Worm (Caenorhabditis elegans) whole organism, mixed stage, embryonic: ENCODE measurements around the gene Y46G5A.8.

Experiments used
- M03D4.4 ChIP-seq: sonication (generic microtip); optimal IDR thresholded peaks from 2 replicates; lab custom pipeline; 2017; ENCODE audit warnings: mild to moderate bottlenecking, missing genetic modification characterization, missing compliant biosample characterization
- bed-3 ChIP-seq: fragments of 200-800 bp; sonication (Bioruptor generic); optimal IDR thresholded peaks from 3 replicates; lab custom pipeline; 2018; ENCODE audit warnings: mild to moderate bottlenecking, missing genetic modification characterization, moderate library complexity, missing compliant biosample characterization
- blmp-1 ChIP-seq: fragments of 150-350 bp; optimal IDR thresholded peaks from 2 replicates; lab custom pipeline; 2014; ENCODE audit warnings: missing biosample characterization, missing genetic modification characterization
- ceh-39 ChIP-seq: fragments of 150-350 bp; optimal IDR thresholded peaks from 2 replicates; lab custom pipeline; 2014; ENCODE audit warnings: missing biosample characterization, missing genetic modification characterization
- ceh-43 ChIP-seq: fragments of 200-800 bp; sonication (Bioruptor generic); optimal IDR thresholded peaks from 2 replicates; lab custom pipeline; 2018; ENCODE audit warnings: mild to moderate bottlenecking, missing genetic modification characterization, moderate library complexity, missing compliant biosample characterization
- ceh-83 ChIP-seq: fragments of 200-800 bp; sonication (Bioruptor generic); optimal IDR thresholded peaks from 2 replicates; lab custom pipeline; 2018; ENCODE audit warnings: mild to moderate bottlenecking, missing genetic modification characterization, missing compliant biosample characterization
- ces-1 ChIP-seq: fragments of 150-350 bp; optimal IDR thresholded peaks from 2 replicates; lab custom pipeline; 2014; ENCODE audit warnings: missing biosample characterization, missing genetic modification reagents, missing genetic modification characterization
- cnd-1 ChIP-seq: fragments of 200-800 bp; sonication (Bioruptor generic); optimal IDR thresholded peaks from 2 replicates; lab custom pipeline; 2018; ENCODE audit warnings: mild to moderate bottlenecking, missing genetic modification characterization, missing compliant biosample characterization
- drap-1 ChIP-seq: fragments of 200-800 bp; sonication (Bioruptor generic); optimal IDR thresholded peaks from 3 replicates; lab custom pipeline; 2018; ENCODE audit warnings: mild to moderate bottlenecking, missing genetic modification characterization, missing compliant biosample characterization
- elt-1 ChIP-seq: sonication (generic microtip); optimal IDR thresholded peaks from 2 replicates; lab custom pipeline; 2017; ENCODE audit warnings: missing genetic modification characterization, mild to moderate bottlenecking, missing compliant biosample characterization, antibody characterized with exemption, moderate library complexity, borderline replicate concordance; ENCODE audit not compliant: insufficient read depth
- flh-1 ChIP-seq: fragments of 200-800 bp; sonication (Bioruptor generic); optimal IDR thresholded peaks from 2 replicates; lab custom pipeline; 2018; ENCODE audit warnings: mild to moderate bottlenecking, missing genetic modification characterization, moderate library complexity, missing compliant biosample characterization
- ham-2 ChIP-seq: fragments of 200-800 bp; sonication (Bioruptor generic); optimal IDR thresholded peaks from 2 replicates; lab custom pipeline; 2018; ENCODE audit warnings: mild to moderate bottlenecking, missing genetic modification characterization, missing compliant biosample characterization
- hlh-1 ChIP-seq: fragments of 150-350 bp; optimal IDR thresholded peaks from 2 replicates; lab custom pipeline; 2014; ENCODE audit warnings: missing biosample characterization, missing genetic modification reagents, missing genetic modification characterization
- lin-13 ChIP-seq: fragments of 150-350 bp; optimal IDR thresholded peaks from 2 replicates; lab custom pipeline; 2014; ENCODE audit warnings: missing biosample characterization, missing genetic modification characterization
- lin-32 ChIP-seq: fragments of 200-800 bp; sonication (Bioruptor generic); optimal IDR thresholded peaks from 2 replicates; lab custom pipeline; 2018; ENCODE audit warnings: mild to moderate bottlenecking, missing genetic modification characterization, missing compliant biosample characterization
- lsy-2 ChIP-seq: fragments of 150-350 bp; optimal IDR thresholded peaks from 2 replicates; lab custom pipeline; 2014; ENCODE audit warnings: missing biosample characterization, missing genetic modification characterization
- mab-5 ChIP-seq: fragments of 150-350 bp; optimal IDR thresholded peaks from 2 replicates; lab custom pipeline; 2014; ENCODE audit warnings: missing biosample characterization, missing genetic modification characterization
- mep-1 ChIP-seq: fragments of 150-350 bp; optimal IDR thresholded peaks from 2 replicates; lab custom pipeline; 2017; ENCODE audit warnings: missing biosample characterization, missing genetic modification reagents, missing genetic modification characterization, inconsistent platforms
- nhr-12 ChIP-seq: fragments of 150-350 bp; optimal IDR thresholded peaks from 2 replicates; lab custom pipeline; 2014; ENCODE audit warnings: missing biosample characterization, missing genetic modification characterization
- nhr-2 ChIP-seq: fragments of 150-350 bp; optimal IDR thresholded peaks from 2 replicates; lab custom pipeline; 2014; ENCODE audit warnings: missing biosample characterization, missing genetic modification characterization
- nhr-237 ChIP-seq: fragments of 150-350 bp; optimal IDR thresholded peaks from 2 replicates; lab custom pipeline; 2014; ENCODE audit warnings: missing biosample characterization, missing genetic modification characterization
- nhr-28 ChIP-seq: fragments of 150-350 bp; optimal IDR thresholded peaks from 2 replicates; lab custom pipeline; 2014; ENCODE audit warnings: missing biosample characterization, missing genetic modification characterization
- pha-4 ChIP-seq: fragments of 150-350 bp; optimal IDR thresholded peaks from 2 replicates; lab custom pipeline; 2018; ENCODE audit warnings: missing biosample characterization, missing genetic modification reagents, missing genetic modification characterization
- sem-2 ChIP-seq: fragments of 200-800 bp; sonication (Bioruptor generic); optimal IDR thresholded peaks from 2 replicates; lab custom pipeline; 2018; ENCODE audit warnings: mild to moderate bottlenecking, missing genetic modification characterization, missing compliant biosample characterization
- snpc-4 ChIP-seq: fragments of 150-350 bp; optimal IDR thresholded peaks from 2 replicates; lab custom pipeline; 2014; ENCODE audit warnings: missing biosample characterization, missing genetic modification characterization
- sptf-1 ChIP-seq: sonication (generic microtip); optimal IDR thresholded peaks from 2 replicates; lab custom pipeline; 2017; ENCODE audit warnings: mild to moderate bottlenecking, missing genetic modification characterization, moderate library complexity, missing compliant biosample characterization
- tbx-8 ChIP-seq: fragments of 200-800 bp; sonication (Bioruptor generic); optimal IDR thresholded peaks from 2 replicates; lab custom pipeline; 2018; ENCODE audit warnings: mild to moderate bottlenecking, missing genetic modification characterization, moderate library complexity, missing compliant biosample characterization
- unc-120 ChIP-seq: sonication (generic microtip); optimal IDR thresholded peaks from 2 replicates; lab custom pipeline; 2017; ENCODE audit warnings: missing genetic modification characterization, missing compliant biosample characterization; ENCODE audit not compliant: poor library complexity, severe bottlenecking
- unc-39 ChIP-seq: fragments of 150-350 bp; optimal IDR thresholded peaks from 2 replicates; lab custom pipeline; 2014; ENCODE audit warnings: missing biosample characterization, missing genetic modification characterization
- unc-62 ChIP-seq: fragments of 150-350 bp; optimal IDR thresholded peaks from 2 replicates; lab custom pipeline; 2014; ENCODE audit warnings: missing biosample characterization, missing genetic modification reagents, missing genetic modification characterization
- zip-8 ChIP-seq: fragments of 150-350 bp; optimal IDR thresholded peaks from 2 replicates; lab custom pipeline; 2014; ENCODE audit warnings: missing biosample characterization, missing genetic modification characterization
- ztf-11 ChIP-seq: fragments of 150-350 bp; optimal IDR thresholded peaks from 2 replicates; lab custom pipeline; 2014; ENCODE audit warnings: missing biosample characterization, missing genetic modification characterization

Gene Y46G5A.8

DNA sequence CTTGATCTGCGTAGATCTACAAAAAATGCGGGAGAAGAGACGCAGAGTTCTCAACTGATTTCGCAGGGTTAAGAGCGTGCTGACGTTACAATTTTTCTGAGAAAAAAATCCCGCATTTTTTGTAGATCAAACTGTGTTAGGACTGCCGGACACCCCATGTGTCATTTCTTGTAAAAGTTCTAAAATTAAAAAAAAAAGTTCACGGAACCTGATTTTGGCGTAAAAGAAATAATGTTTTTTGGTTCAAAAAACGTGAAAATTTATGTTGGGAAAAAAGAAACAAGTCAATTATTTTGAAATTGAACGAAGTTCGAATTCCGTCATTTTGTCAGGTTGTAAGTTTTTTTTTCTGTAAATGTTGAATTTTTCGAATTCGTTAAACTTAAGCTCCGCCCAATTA lies 20.2 kb downstream of the Y46G5A.8 start, which contains the start of gene Y46G5A.34:
TSS of gene Y46G5A.34 (plus strand) at position 301 of the 400 bp plus-strand sequence.
- TF ChIP-seq sptf-1 (tag; lab: Kevin White, UChicago): no peak
- no peak for TF ChIP-seq tbx-8 (GFP tag; lab: Kevin White, UChicago)
- no peak for TF ChIP-seq lin-13 (tag; lab: Kevin White, UChicago)
- no peak for TF ChIP-seq elt-1 (tag; lab: Kevin White, UChicago)
- TF ChIP-seq ceh-83 (GFP tag; lab: Kevin White, UChicago): no peak
- TF ChIP-seq bed-3 (GFP tag; lab: Kevin White, UChicago): no peak
- TF ChIP-seq pha-4: no peak

- TF ChIP-seq sptf-1 (tag; lab: Kevin White, UChicago) (peak; percentile 47), mep-1 (tag; lab: Kevin White, UChicago) (peak; percentile 27), lin-13 (tag; lab: Kevin White, UChicago) (peak; percentile 70)
Measured at ce11 chrII:12778374-12778773, 22.2 kb downstream of the Y46G5A.8 start.

DNA sequence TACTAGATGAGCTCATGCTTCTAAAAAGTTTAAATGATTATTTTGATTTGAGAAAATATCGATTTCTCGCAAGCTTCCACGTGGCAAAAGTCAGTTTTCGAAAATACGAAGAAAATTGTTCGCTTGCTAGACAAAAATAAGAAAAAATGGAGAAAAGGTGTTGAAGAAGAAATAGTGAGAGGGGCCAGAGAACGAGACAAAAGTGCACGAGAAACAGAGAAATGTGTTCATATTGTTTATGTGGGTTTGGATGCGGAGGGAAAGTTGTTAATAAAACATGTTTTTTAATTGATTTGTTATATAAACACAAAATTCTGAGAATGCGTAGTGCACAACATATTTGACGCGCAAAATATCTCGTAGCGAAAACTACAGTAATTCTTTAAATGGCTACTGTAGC lies 29.3 kb downstream of the Y46G5A.8 start, which contains the start of gene Y46G5A.15:
TSS of gene Y46G5A.15 (minus strand) at position 26 of the 400 bp plus-strand sequence.
- TF ChIP-seq lsy-2 (tag; lab: Kevin White, UChicago) (no peak), ceh-39 (tag; lab: Kevin White, UChicago) (no peak), nhr-237 (tag; lab: Kevin White, UChicago) (no peak), ceh-83 (GFP tag; lab: Kevin White, UChicago) (no peak), tbx-8 (GFP tag; lab: Kevin White, UChicago) (no peak), ces-1 (GFP tag; lab: Kevin White, UChicago) (no peak), unc-120 (no peak), lin-13 (tag; lab: Kevin White, UChicago) (no peak), hlh-1 (tag; lab: Kevin White, UChicago) (no peak), pha-4 (no peak), bed-3 (GFP tag; lab: Kevin White, UChicago) (no peak), unc-62 (GFP tag; lab: Kevin White, UChicago) (no peak), unc-39 (no peak), zip-8 (no peak)

DNA sequence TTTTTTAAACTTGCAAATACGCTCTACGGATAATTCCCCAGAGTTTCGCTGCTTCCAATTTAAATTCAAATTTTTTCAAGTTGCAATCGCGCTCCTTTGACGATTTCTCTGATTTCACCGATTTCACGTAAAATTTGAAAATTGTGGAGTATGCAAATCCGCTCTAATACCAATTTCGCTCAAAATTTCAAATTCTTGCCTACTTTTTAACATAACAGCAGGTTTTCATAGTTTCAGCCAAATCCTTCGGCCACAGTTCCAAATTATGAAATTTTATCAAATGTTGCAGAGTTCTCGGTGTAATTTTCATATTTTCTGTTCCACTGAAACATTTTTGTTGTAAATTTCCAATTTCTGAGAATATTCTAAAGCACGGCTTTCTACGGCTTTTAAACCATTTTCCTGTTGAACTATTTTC lies 31.7 kb downstream of the Y46G5A.8 start, which contains the start of gene alkb-7:
TSS of gene alkb-7 (minus strand) at position 323 of the 418 bp plus-strand sequence.
- TF ChIP-seq ces-1 (GFP tag; lab: Kevin White, UChicago) (no peak), ceh-43 (peak; percentile 29)

DNA sequence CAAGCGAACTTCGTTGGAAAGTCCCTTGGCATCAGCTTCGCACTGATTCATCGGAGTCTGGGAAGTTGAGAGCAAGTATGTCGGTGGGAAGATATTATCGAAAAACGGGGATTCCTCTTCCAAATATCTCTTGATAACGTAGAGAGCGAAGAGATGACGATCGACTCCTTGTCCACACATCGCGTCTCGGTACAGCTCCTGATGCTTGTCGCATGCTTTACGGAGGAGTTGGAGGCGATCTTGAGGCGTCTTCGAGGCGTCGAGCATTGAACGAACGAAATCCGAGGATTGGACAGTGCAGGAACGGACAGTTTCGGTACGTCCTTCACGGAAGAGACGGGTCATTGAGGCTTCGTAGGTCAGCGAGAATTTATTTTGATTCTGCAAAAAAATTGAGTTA lies 33.4 kb downstream of the Y46G5A.8 start:
- TF ChIP-seq blmp-1: no peak
- no peak for TF ChIP-seq sem-2 (GFP tag; lab: Kevin White, UChicago)
- no peak for TF ChIP-seq pha-4
- TF ChIP-seq tbx-8 (GFP tag; lab: Kevin White, UChicago): no peak
- TF ChIP-seq snpc-4 (tag; lab: Kevin White, UChicago): no peak
- no peak for TF ChIP-seq lin-32 (GFP tag; lab: Kevin White, UChicago)
- no peak for TF ChIP-seq nhr-237 (tag; lab: Kevin White, UChicago)
- no peak for TF ChIP-seq mab-5 (tag; lab: Kevin White, UChicago)
- no peak for TF ChIP-seq nhr-12 (tag; lab: Kevin White, UChicago)
- no peak for TF ChIP-seq unc-62 (GFP tag; lab: Kevin White, UChicago)
- no peak for TF ChIP-seq mep-1 (tag; lab: Kevin White, UChicago)
- TF ChIP-seq drap-1 (GFP tag; lab: Kevin White, UChicago): no peak
- TF ChIP-seq unc-120: no peak
- no peak for TF ChIP-seq M03D4.4 (tag; lab: Kevin White, UChicago)
- TF ChIP-seq zip-8: no peak
- no peak for TF ChIP-seq ztf-11 (tag; lab: Kevin White, UChicago)
- no peak for TF ChIP-seq ceh-39 (tag; lab: Kevin White, UChicago)
- TF ChIP-seq lin-13 (tag; lab: Kevin White, UChicago): no peak
- TF ChIP-seq nhr-28: no peak
- no peak for TF ChIP-seq unc-39
- TF ChIP-seq, all 35 proteins: peak for 0

ce11 chrII:12790392-12790791 lies 34.3 kb downstream of the Y46G5A.8 start:
- TF ChIP-seq sptf-1 (tag; lab: Kevin White, UChicago): no peak
- no peak for TF ChIP-seq flh-1 (GFP tag; lab: Kevin White, UChicago)
- TF ChIP-seq ztf-11 (tag; lab: Kevin White, UChicago): no peak
- no peak for TF ChIP-seq cnd-1 (tag; lab: Kevin White, UChicago)
- no peak for TF ChIP-seq bed-3 (GFP tag; lab: Kevin White, UChicago)
- TF ChIP-seq pha-4: no peak
- no peak for TF ChIP-seq nhr-2 (tag; lab: Kevin White, UChicago)
- TF ChIP-seq ham-2 (GFP tag; lab: Kevin White, UChicago): no peak
- TF ChIP-seq lin-13 (tag; lab: Kevin White, UChicago): no peak
